Worm (Caenorhabditis elegans) whole organism, young adult: ENCODE data around the gene ZK353.3.

Experiments
- B0336.3 ChIP-seq: fragments of 200-800 bp; sonication (Bioruptor generic); IDR thresholded peaks from 2 replicates; pipeline ENCODE4 v1.3.6; 2022; ENCODE audit warnings: missing genetic modification characterization, missing compliant biosample characterization
- F22D6.2 ChIP-seq: sonication (generic microtip); optimal IDR thresholded peaks from 2 replicates; lab custom pipeline; 2016; ENCODE audit warnings: mild to moderate bottlenecking, missing genetic modification characterization, missing compliant biosample characterization
- F23B12.7 ChIP-seq: sonication (generic microtip); optimal IDR thresholded peaks from 2 replicates; lab custom pipeline; 2017; ENCODE audit warnings: missing genetic modification characterization, mild to moderate bottlenecking, missing compliant biosample characterization, antibody characterized with exemption, moderate library complexity; ENCODE audit not compliant: insufficient read depth
- F39B2.1 ChIP-seq: fragments of 200-800 bp; sonication (Bioruptor generic); IDR thresholded peaks from 2 replicates; pipeline ENCODE4 v1.3.6; 2022; ENCODE audit warnings: missing genetic modification reagents, missing genetic modification characterization, missing compliant biosample characterization
- F49E8.2 ChIP-seq: sonication (generic microtip); optimal IDR thresholded peaks from 3 replicates; lab custom pipeline; 2017; ENCODE audit warnings: missing genetic modification characterization, mild to moderate bottlenecking, missing compliant biosample characterization, antibody characterized with exemption, moderate library complexity; ENCODE audit not compliant: insufficient read depth
- F55B11.4 ChIP-seq: sonication (generic microtip); optimal IDR thresholded peaks from 2 replicates; lab custom pipeline; 2016; ENCODE audit warnings: missing compliant biosample characterization, missing genetic modification characterization, borderline replicate concordance; ENCODE audit not compliant: insufficient read depth
- F57A8.1 ChIP-seq: fragments of 200-800 bp; sonication (Bioruptor generic); optimal IDR thresholded peaks from 2 replicates; lab custom pipeline; 2018; ENCODE audit warnings: mild to moderate bottlenecking, missing genetic modification characterization, moderate library complexity, missing compliant biosample characterization
- T26A5.8 ChIP-seq: sonication (generic microtip); optimal IDR thresholded peaks from 2 replicates; lab custom pipeline; 2016; ENCODE audit warnings: missing genetic modification characterization, missing compliant biosample characterization
- Y79H2A.3 ChIP-seq: fragments of 200-800 bp; sonication (Bioruptor generic); conservative IDR thresholded peaks from 2 replicates; pipeline ENCODE4 v1.3.6; 2022; ENCODE audit warnings: missing genetic modification reagents, missing genetic modification characterization, missing compliant biosample characterization
- akir-1 ChIP-seq: fragments of 200-800 bp; sonication (Bioruptor generic); optimal IDR thresholded peaks from 2 replicates; lab custom pipeline; 2018; ENCODE audit warnings: mild to moderate bottlenecking, missing genetic modification characterization, moderate library complexity, missing compliant biosample characterization
- cebp-1 ChIP-seq, 2 experiments: fragments of 200-800 bp in 1 of 2; sonication (Bioruptor generic) in 1 of 2; sonication (generic microtip) in 1 of 2; IDR thresholded peaks in 1 of 2; optimal IDR thresholded peaks in 1 of 2; 2 replicates each; pipeline versions ENCODE4 v1.3.6 to Lab custom; 2017 to 2022; ENCODE audit warnings: missing compliant biosample characterization in 2 of 2, missing genetic modification characterization in 2 of 2, mild to moderate bottlenecking in 1 of 2, missing genetic modification reagents in 1 of 2, moderate library complexity in 1 of 2
- cebp-2 ChIP-seq: fragments of 200-800 bp; sonication (Bioruptor generic); IDR thresholded peaks from 2 replicates; pipeline ENCODE4 v1.3.6; 2022; ENCODE audit warnings: missing genetic modification characterization, missing compliant biosample characterization
- ceh-40 ChIP-seq: fragments of 200-800 bp; sonication (Bioruptor generic); IDR thresholded peaks from 2 replicates; pipeline ENCODE4 v1.3.6; 2022; ENCODE audit warnings: missing genetic modification characterization, missing compliant biosample characterization
- dox-1 ChIP-seq: fragments of 200-800 bp; sonication (Bioruptor generic); IDR thresholded peaks from 2 replicates; pipeline ENCODE4 v1.3.6; 2022; ENCODE audit warnings: missing genetic modification reagents, missing genetic modification characterization, missing compliant biosample characterization
- ets-4 ChIP-seq: fragments of 200-800 bp; sonication (Bioruptor generic); optimal IDR thresholded peaks from 2 replicates; lab custom pipeline; 2018; ENCODE audit warnings: mild to moderate bottlenecking, missing genetic modification characterization, missing compliant biosample characterization
- let-607 ChIP-seq, 2 experiments: fragments of 200-800 bp in 1 of 2; sonication (Bioruptor generic) in 1 of 2; sonication (generic microtip) in 1 of 2; optimal IDR thresholded peaks; 2 replicates each; lab custom pipeline; 2016 to 2018; ENCODE audit warnings: mild to moderate bottlenecking in 2 of 2, missing compliant biosample characterization in 2 of 2, missing genetic modification characterization in 2 of 2, moderate library complexity in 2 of 2, missing genotype in 1 of 2
- lin-26 ChIP-seq: fragments of 200-800 bp; sonication (Bioruptor generic); IDR thresholded peaks from 2 replicates; pipeline ENCODE4 v1.3.6; 2022; ENCODE audit warnings: missing genetic modification reagents, missing genetic modification characterization, missing compliant biosample characterization
- lin-35 ChIP-seq, 3 experiments: fragments of 150-350 bp in 2 of 3; sonication (generic microtip) in 1 of 3; optimal IDR thresholded peaks; 2 replicates each; lab custom pipeline; 2014 to 2018; ENCODE audit warnings: missing biosample characterization in 3 of 3, missing genetic modification characterization in 3 of 3, missing genetic modification reagents in 3 of 3
- lsl-1 ChIP-seq: fragments of 200-800 bp; sonication (Bioruptor generic); optimal IDR thresholded peaks from 2 replicates; lab custom pipeline; 2018; ENCODE audit warnings: mild to moderate bottlenecking, missing genetic modification characterization, moderate library complexity, missing compliant biosample characterization
- mxl-1 ChIP-seq: sonication (generic microtip); optimal IDR thresholded peaks from 2 replicates; lab custom pipeline; 2016; ENCODE audit warnings: missing genetic modification characterization, missing compliant biosample characterization
- nfya-1 ChIP-seq: sonication (generic microtip); optimal IDR thresholded peaks from 2 replicates; lab custom pipeline; 2017; ENCODE audit warnings: antibody characterized with exemption, missing compliant biosample characterization, missing genetic modification characterization, borderline replicate concordance; ENCODE audit not compliant: insufficient read depth
- nfyb-1 ChIP-seq: fragments of 200-800 bp; sonication (Bioruptor generic); IDR thresholded peaks from 2 replicates; pipeline ENCODE4 v1.3.6; 2022; ENCODE audit warnings: missing genetic modification reagents, missing genetic modification characterization, missing compliant biosample characterization
- nhr-80 ChIP-seq: sonication (generic microtip); optimal IDR thresholded peaks from 2 replicates; lab custom pipeline; 2016; ENCODE audit warnings: missing genetic modification characterization, missing compliant biosample characterization
- nhr-90 ChIP-seq: sonication (generic microtip); optimal IDR thresholded peaks from 2 replicates; lab custom pipeline; 2016; ENCODE audit warnings: missing genotype, mild to moderate bottlenecking, missing genetic modification characterization, missing compliant biosample characterization
- rcor-1 ChIP-seq: fragments of 200-800 bp; sonication (Bioruptor generic); IDR thresholded peaks from 2 replicates; pipeline ENCODE4 v1.3.6; 2022; ENCODE audit warnings: missing genetic modification reagents, missing genetic modification characterization, missing compliant biosample characterization
- repo-1 ChIP-seq: sonication (generic microtip); optimal IDR thresholded peaks from 2 replicates; lab custom pipeline; 2017; ENCODE audit warnings: mild to moderate bottlenecking, missing genetic modification characterization, missing compliant biosample characterization
- snpc-1.1 ChIP-seq: sonication (generic microtip); optimal IDR thresholded peaks from 2 replicates; lab custom pipeline; 2017; ENCODE audit warnings: missing genetic modification characterization, mild to moderate bottlenecking, missing compliant biosample characterization, antibody characterized with exemption, moderate library complexity, missing genotype, missing genetic modification reagents; ENCODE audit not compliant: insufficient read depth
- snpc-3.4 ChIP-seq: sonication (generic microtip); optimal IDR thresholded peaks from 2 replicates; lab custom pipeline; 2017; ENCODE audit warnings: missing genetic modification characterization, mild to moderate bottlenecking, missing compliant biosample characterization, antibody characterized with exemption, moderate library complexity, missing genotype, missing genetic modification reagents
- snpc-4 ChIP-seq, 5 experiments: fragments of 150-350 bp in 1 of 5; sonication (generic microtip) in 4 of 5; optimal IDR thresholded peaks; 2 replicates each; lab custom pipeline; 2014 to 2018; ENCODE audit warnings: missing genetic modification characterization in 5 of 5, missing biosample characterization in 3 of 5, antibody characterized with exemption in 2 of 5, mild to moderate bottlenecking in 2 of 5, missing compliant biosample characterization in 2 of 5, missing genotype in 2 of 5, moderate library complexity in 2 of 5, missing genetic modification reagents in 1 of 5
- unc-130 ChIP-seq: sonication (generic microtip); optimal IDR thresholded peaks from 2 replicates; lab custom pipeline; 2016; ENCODE audit warnings: missing genetic modification reagents, missing genetic modification characterization, missing compliant biosample characterization
- ztf-22 ChIP-seq: fragments of 200-800 bp; sonication (Bioruptor generic); optimal IDR thresholded peaks from 2 replicates; lab custom pipeline; 2018; ENCODE audit warnings: mild to moderate bottlenecking, missing genetic modification characterization, moderate library complexity, missing compliant biosample characterization

Gene ZK353.3

ce11 chrIII:8400478-8400877 lies 4.7 kb downstream of the ZK353.3 start:
- TF ChIP-seq rcor-1 (GFP tag; lab: Robert Waterston, UW) (no peak), dox-1 (GFP tag; lab: Robert Waterston, UW) (peak; percentile 44; the same call in 1 of the 2 replicates), ets-4 (GFP tag; lab: Kevin White, UChicago) (peak; percentile 66), cebp-1 (GFP tag; IDR thresholded peaks at IDR 0.05; lab: Robert Waterston, UW) (0 out of 2 replicates have a peak, but pooled peaks have one; percentile 35), cebp-1 (tag; optimal IDR thresholded peaks at IDR 0.05; lab: Kevin White, UChicago) (no peak), nhr-80 (tag; lab: Kevin White, UChicago) (peak; percentile 97), snpc-3.4 (no peak), lsl-1 (no peak), nfyb-1 (GFP tag; lab: Robert Waterston, UW) (0 out of 2 replicates have a peak, but pooled peaks have one; percentile 42)

- no peak for TF ChIP-seq akir-1 (GFP tag; lab: Kevin White, UChicago)
- TF ChIP-seq unc-130 (GFP tag; lab: Kevin White, UChicago), result no peak
- no peak for TF ChIP-seq cebp-1 (GFP tag; IDR thresholded peaks at IDR 0.05; lab: Robert Waterston, UW)
- peak; percentile 28 for TF ChIP-seq cebp-1 (tag; optimal IDR thresholded peaks at IDR 0.05; lab: Kevin White, UChicago)
- peak; percentile 48 for TF ChIP-seq nhr-80 (tag; lab: Kevin White, UChicago)
These were observed 6.1 kb downstream of the ZK353.3 start, which contains the start of gene lap-1 for ce11 chrIII:8401887-8402286. lap-1 (minus strand) TSS chrIII:8401928.

ce11 chrIII:8402633-8403032 lies 6.8 kb downstream of the ZK353.3 start:
- TF ChIP-seq T26A5.8 (tag; lab: Kevin White, UChicago) (no peak), repo-1 (tag; lab: Kevin White, UChicago) (no peak), ceh-40 (GFP tag; lab: Robert Waterston, UW) (no peak), B0336.3 (no peak), lsl-1 (no peak), F49E8.2 (no peak), snpc-1.1 (tag; lab: Kevin White, UChicago) (no peak), lin-26 (GFP tag; lab: Robert Waterston, UW) (no peak), nfya-1 (tag; lab: Kevin White, UChicago) (no peak), snpc-3.4 (no peak), F57A8.1 (no peak), ztf-22 (GFP tag; lab: Kevin White, UChicago) (no peak), F23B12.7 (tag; lab: Kevin White, UChicago) (no peak)

ce11 chrIII:8403507-8403906 lies 7.7 kb downstream of the ZK353.3 start, which contains the start of gene cutc-1:
cutc-1 (minus strand) TSS chrIII:8403607.
- no peak for TF ChIP-seq lin-35 (GFP tag; optimal IDR thresholded peaks at IDR 0.05; lab: Kevin White, UChicago)
- no peak for TF ChIP-seq unc-130 (GFP tag; lab: Kevin White, UChicago)
- TF ChIP-seq nhr-80 (tag; lab: Kevin White, UChicago), result no peak
- no peak for TF ChIP-seq F55B11.4 (tag; lab: Kevin White, UChicago)
- no peak for TF ChIP-seq let-607 (tag; optimal IDR thresholded peaks at IDR 0.05; lab: Kevin White, UChicago)
- TF ChIP-seq mxl-1, result no peak
- TF ChIP-seq Y79H2A.3 (GFP tag; lab: Robert Waterston, UW), result no peak
- no peak for TF ChIP-seq snpc-4 (GFP tag; optimal IDR thresholded peaks at IDR 0.05; lab: Kevin White, UChicago)
- no peak for TF ChIP-seq snpc-4 (tag; optimal IDR thresholded peaks at IDR 0.05; lab: Kevin White, UChicago)
- TF ChIP-seq F22D6.2 (tag; lab: Kevin White, UChicago), result no peak
- no peak for TF ChIP-seq F39B2.1
- TF ChIP-seq nhr-90 (tag; lab: Kevin White, UChicago), result no peak
- TF ChIP-seq cebp-2 (GFP tag; lab: Robert Waterston, UW), result no peak
